Worm (Caenorhabditis elegans) whole organism, late embryonic: ENCODE data around the gene mdl-1.
A peak's percentile ranks its signal among the peaks of the same experiment; 100 is the strongest.

Experiments
- C38D4.7 ChIP-seq: fragments of 200-800 bp; sonication (Bioruptor generic); optimal IDR thresholded peaks from 2 replicates; lab custom pipeline; 2018; ENCODE audit warnings: mild to moderate bottlenecking, missing genetic modification characterization, moderate library complexity, missing compliant biosample characterization
- ama-1 ChIP-seq: fragments of 150-350 bp; optimal IDR thresholded peaks from 2 replicates; lab custom pipeline; 2014
- ceh-18 ChIP-seq: sonication (generic microtip); optimal IDR thresholded peaks from 2 replicates; lab custom pipeline; 2016; ENCODE audit warnings: missing genetic modification characterization, missing compliant biosample characterization
- ceh-24 ChIP-seq: sonication (generic microtip); optimal IDR thresholded peaks from 2 replicates; lab custom pipeline; 2016; ENCODE audit warnings: mild to moderate bottlenecking, missing genetic modification characterization, missing compliant biosample characterization
- dmd-4 ChIP-seq: sonication (generic microtip); optimal IDR thresholded peaks from 2 replicates; lab custom pipeline; 2016; ENCODE audit warnings: borderline replicate concordance, missing genetic modification characterization, missing compliant biosample characterization
- elt-2 ChIP-seq: sonication (generic microtip); optimal IDR thresholded peaks from 2 replicates; lab custom pipeline; 2016; ENCODE audit warnings: missing genetic modification reagents, missing genetic modification characterization, missing compliant biosample characterization
- gmeb-2 ChIP-seq: sonication (generic microtip); optimal IDR thresholded peaks from 2 replicates; lab custom pipeline; 2016; ENCODE audit warnings: missing genetic modification characterization, inconsistent platforms, missing compliant biosample characterization
- madf-2 ChIP-seq: sonication (generic microtip); optimal IDR thresholded peaks from 2 replicates; lab custom pipeline; 2017; ENCODE audit warnings: missing genetic modification characterization, missing compliant biosample characterization
- nfya-1 ChIP-seq: sonication (generic microtip); optimal IDR thresholded peaks from 2 replicates; lab custom pipeline; 2017; ENCODE audit warnings: missing genetic modification characterization, mild to moderate bottlenecking, missing compliant biosample characterization, antibody characterized with exemption, moderate library complexity
- nhr-11 ChIP-seq: fragments of 150-350 bp; optimal IDR thresholded peaks from 2 replicates; lab custom pipeline; 2014; ENCODE audit warnings: missing biosample characterization, missing genetic modification characterization
- pax-1 ChIP-seq: fragments of 150-350 bp; optimal IDR thresholded peaks from 2 replicates; lab custom pipeline; 2014; ENCODE audit warnings: missing biosample characterization, missing genetic modification characterization

DNA sequence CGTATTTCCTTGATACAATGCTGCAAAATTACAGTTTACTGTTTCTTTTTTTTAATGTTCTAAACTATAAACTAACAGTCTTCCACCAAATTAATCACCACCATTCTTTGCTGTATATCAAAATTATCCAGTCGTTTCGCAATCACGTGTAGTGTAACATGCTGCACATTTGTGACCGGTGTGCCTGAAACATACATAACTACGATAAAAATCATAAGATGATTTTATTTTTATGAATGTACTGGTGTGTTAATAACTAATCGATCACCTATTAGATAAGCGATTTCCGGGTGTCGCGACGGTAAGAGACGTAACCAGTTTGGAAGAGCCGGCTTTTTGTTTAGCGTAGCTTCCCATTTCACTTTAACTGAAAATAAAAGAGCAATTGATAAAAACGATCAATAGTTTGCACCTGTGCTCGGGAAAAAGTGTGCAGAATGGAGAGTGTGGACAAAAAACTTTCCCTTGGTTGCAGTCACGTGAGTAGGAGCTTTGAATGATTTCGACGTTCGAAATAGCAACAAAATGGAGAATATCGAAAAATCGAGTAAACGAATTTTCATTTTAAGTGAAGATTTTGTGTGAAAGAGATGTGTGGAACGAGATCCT is 46.9 kb downstream of the mdl-1 start, which contains the start of gene sgca-1:
- TF ChIP-seq elt-2 (tag; lab: Kevin White, UChicago) (peak; percentile 15), madf-2 (tag; lab: Kevin White, UChicago) (no peak), dmd-4 (no peak), ama-1 (no peak), nhr-11 (tag; lab: Kevin White, UChicago) (no peak), nfya-1 (no peak), gmeb-2 (tag; lab: Kevin White, UChicago) (no peak), ceh-18 (tag; lab: Kevin White, UChicago) (no peak), C38D4.7 (no peak), pax-1 (tag; lab: Kevin White, UChicago) (no peak), ceh-24 (tag; lab: Kevin White, UChicago) (no peak)
